5 worm cellular contexts compared by ENCODE assay signal in genomic region chrII:24559-24998, ce11.
TF ChIP-seq lines count a peak whose summit lies in the region.

Gene enee-1 (plus strand): TSS chrII:24666.

TF ChIP-seq in whole organism, L1 larva, 84 proteins besides CTCF, POLR2A, EP300 and RAD21 (continues in another document):
- TF ChIP-seq ztf-11 (tag; optimal IDR thresholded peaks at IDR 0.05; lab: Kevin White, UChicago) (peak in 1 of 2 experiments; percentile 74), mep-1 (tag; optimal IDR thresholded peaks at IDR 0.05; lab: Kevin White, UChicago) (peak; percentile 90), egl-13 (tag; optimal IDR thresholded peaks at IDR 0.05; lab: Kevin White, UChicago) (peak; percentile 71), pax-3 (tag; optimal IDR thresholded peaks at IDR 0.05; lab: Kevin White, UChicago) (peak; percentile 66), fkh-10 (GFP tag; optimal IDR thresholded peaks at IDR 0.05; lab: Kevin White, UChicago) (peak; percentile 78), irx-1 (tag; optimal IDR thresholded peaks at IDR 0.05; lab: Kevin White, UChicago) (peak; percentile 82), nhr-77 (tag; optimal IDR thresholded peaks at IDR 0.05; lab: Kevin White, UChicago) (peak; percentile 80), efl-3 (GFP tag; optimal IDR thresholded peaks at IDR 0.05; lab: Kevin White, UChicago) (no peak), nhr-20 (tag; optimal IDR thresholded peaks at IDR 0.05; lab: Kevin White, UChicago) (peak; percentile 81), nhr-85 (tag; lab: Kevin White, UChicago) (peak; percentile 87), C34B4.2 (tag; optimal IDR thresholded peaks at IDR 0.05; lab: Kevin White, UChicago) (peak; percentile 26), rnt-1 (tag; optimal IDR thresholded peaks at IDR 0.05; lab: Kevin White, UChicago) (peak; percentile 90), alr-1 (tag; optimal IDR thresholded peaks at IDR 0.05; lab: Kevin White, UChicago; ENCODE audit: borderline replicate concordance) (no peak), grh-1 (GFP tag; IDR thresholded peaks at IDR 0.05; lab: Robert Waterston, UW) (peak; percentile 72), lir-3 (tag; optimal IDR thresholded peaks at IDR 0.05; lab: Kevin White, UChicago; ENCODE audit: poor library complexity) (peak; percentile 38), hlh-4 (tag; optimal IDR thresholded peaks at IDR 0.05; lab: Kevin White, UChicago) (no peak), nhr-71 (tag; optimal IDR thresholded peaks at IDR 0.05; lab: Kevin White, UChicago) (peak; percentile 93), Y116A8C.19 (tag; optimal IDR thresholded peaks at IDR 0.05; lab: Kevin White, UChicago; ENCODE audit: borderline replicate concordance) (no peak)

TF ChIP-seq in whole organism, L3 larva, 47 proteins besides CTCF, POLR2A, EP300 and RAD21 (continues in another document):
- TF ChIP-seq hmg-11 (tag; optimal IDR thresholded peaks at IDR 0.05; lab: Kevin White, UChicago) (peak; percentile 0), nhr-67 (tag; optimal IDR thresholded peaks at IDR 0.05; lab: Kevin White, UChicago) (no peak), ceh-16 (tag; optimal IDR thresholded peaks at IDR 0.05; lab: Kevin White, UChicago) (no peak), lsy-12 (tag; optimal IDR thresholded peaks at IDR 0.05; lab: Kevin White, UChicago) (peak; percentile 77), pha-4 (tag; optimal IDR thresholded peaks at IDR 0.05; lab: Kevin White, UChicago) (peak; percentile 93), fos-1 (tag; optimal IDR thresholded peaks at IDR 0.05; lab: Kevin White, UChicago) (peak; percentile 49), sea-2 (GFP tag; optimal IDR thresholded peaks at IDR 0.05; lab: Kevin White, UChicago) (no peak), jun-1 (tag; optimal IDR thresholded peaks at IDR 0.05; lab: Kevin White, UChicago) (peak; percentile 38), tbx-2 (tag; optimal IDR thresholded peaks at IDR 0.05; lab: Kevin White, UChicago) (peak; percentile 82), pqm-1 (tag; optimal IDR thresholded peaks at IDR 0.05; lab: Kevin White, UChicago) (peak; percentile 46), egl-27 (tag; optimal IDR thresholded peaks at IDR 0.05; lab: Kevin White, UChicago) (no peak), lin-39 (tag; optimal IDR thresholded peaks at IDR 0.05; lab: Kevin White, UChicago) (peak; percentile 81), ZK546.5 (tag; optimal IDR thresholded peaks at IDR 0.05; lab: Kevin White, UChicago) (no peak), fkh-10 (GFP tag; optimal IDR thresholded peaks at IDR 0.05; lab: Kevin White, UChicago) (peak; percentile 16), nhr-25 (tag; optimal IDR thresholded peaks at IDR 0.05; lab: Kevin White, UChicago) (peak; percentile 89), eor-1 (tag; optimal IDR thresholded peaks at IDR 0.05; lab: Kevin White, UChicago) (no peak), ztf-11 (tag; optimal IDR thresholded peaks at IDR 0.05; lab: Kevin White, UChicago) (peak; percentile 8), elt-1 (tag; optimal IDR thresholded peaks at IDR 0.05; lab: Kevin White, UChicago) (no peak), aly-2 (tag; optimal IDR thresholded peaks at IDR 0.05; lab: Kevin White, UChicago) (no peak), nhr-23 (tag; optimal IDR thresholded peaks at IDR 0.05; lab: Kevin White, UChicago) (peak; percentile 93)

TF ChIP-seq in whole organism, early embryonic, 17 proteins besides CTCF, POLR2A, EP300 and RAD21:
- TF ChIP-seq F13C5.2 (tag; optimal IDR thresholded peaks at IDR 0.05; lab: Kevin White, UChicago) (peak; percentile 26), sea-1 (GFP tag; conservative IDR thresholded peaks at IDR 0.05; lab: Robert Waterston, UW) (no peak)

TF ChIP-seq in whole organism, midembryonic, 9 proteins besides CTCF, POLR2A, EP300 and RAD21:
- no peak for TF ChIP-seq ref-1 (GFP tag; conservative IDR thresholded peaks at IDR 0.05; lab: Robert Waterston, UW)
- TF ChIP-seq T22C8.4 (GFP tag; IDR thresholded peaks at IDR 0.05; lab: Robert Waterston, UW) = no peak
- no peak for TF ChIP-seq tab-1 (GFP tag; IDR thresholded peaks at IDR 0.05; lab: Robert Waterston, UW)
- TF ChIP-seq med-1 (GFP tag; optimal IDR thresholded peaks at IDR 0.05; lab: Kevin White, UChicago; ENCODE audit: insufficient read depth) = no peak
- TF ChIP-seq ztf-29 (GFP tag; IDR thresholded peaks at IDR 0.05; lab: Robert Waterston, UW) = no peak
- TF ChIP-seq ztf-23 (GFP tag; IDR thresholded peaks at IDR 0.05; lab: Robert Waterston, UW) = 0 out of 2 replicates have a peak, but pooled peaks have one; percentile 56
- TF ChIP-seq klf-2 (GFP tag; conservative IDR thresholded peaks at IDR 0.05; lab: Robert Waterston, UW) = no peak
- TF ChIP-seq cog-1 (tag; optimal IDR thresholded peaks at IDR 0.05; lab: Kevin White, UChicago) = peak; percentile 26

TF ChIP-seq in whole organism, young adult, 124 proteins besides CTCF, POLR2A, EP300 and RAD21 (continues in another document):
- TF ChIP-seq ets-4 (GFP tag; optimal IDR thresholded peaks at IDR 0.05; lab: Kevin White, UChicago) (no peak), ama-1 (optimal IDR thresholded peaks at IDR 0.05; lab: Kevin White, UChicago) (peak; percentile 30), ama-1 (GFP tag; optimal IDR thresholded peaks at IDR 0.05; lab: Kevin White, UChicago) (no peak), pbrm-1 (GFP tag; IDR thresholded peaks at IDR 0.05; lab: Robert Waterston, UW) (peak; percentile 54; the same call in 1 of the 2 replicates), akir-1 (GFP tag; optimal IDR thresholded peaks at IDR 0.05; lab: Kevin White, UChicago) (no peak), attf-6 (GFP tag; IDR thresholded peaks at IDR 0.05; lab: Robert Waterston, UW) (no peak), unc-62 (GFP tag; optimal IDR thresholded peaks at IDR 0.05; lab: Kevin White, UChicago) (no peak), F57A8.1 (GFP tag; optimal IDR thresholded peaks at IDR 0.05; lab: Kevin White, UChicago) (no peak), ztf-22 (GFP tag; optimal IDR thresholded peaks at IDR 0.05; lab: Kevin White, UChicago) (no peak), ekl-4 (GFP tag; IDR thresholded peaks at IDR 0.05; lab: Robert Waterston, UW) (0 out of 2 replicates have a peak, but pooled peaks have one; percentile 51), pha-4 (tag; optimal IDR thresholded peaks at IDR 0.05; lab: Kevin White, UChicago) (no peak), let-607 (tag; optimal IDR thresholded peaks at IDR 0.05; lab: Kevin White, UChicago) (peak in 1 of 2 experiments; percentile 15), T26A5.8 (tag; optimal IDR thresholded peaks at IDR 0.05; lab: Kevin White, UChicago) (no peak), hmg-20 (GFP tag; IDR thresholded peaks at IDR 0.05; lab: Robert Waterston, UW) (0 out of 2 replicates have a peak, but pooled peaks have one; percentile 36), ztf-3 (GFP tag; optimal IDR thresholded peaks at IDR 0.05; lab: Kevin White, UChicago) (no peak), zim-3 (tag; optimal IDR thresholded peaks at IDR 0.05; lab: Kevin White, UChicago) (no peak), hsf-1 (GFP tag; IDR thresholded peaks at IDR 0.05; lab: Robert Waterston, UW) (no peak), ceh-79 (tag; optimal IDR thresholded peaks at IDR 0.05; lab: Kevin White, UChicago) (no peak), fkh-3 (tag; optimal IDR thresholded peaks at IDR 0.05; lab: Kevin White, UChicago) (no peak), mel-28 (tag; optimal IDR thresholded peaks at IDR 0.05; lab: Kevin White, UChicago; ENCODE audit: borderline replicate concordance) (no peak), mxl-1 (tag; optimal IDR thresholded peaks at IDR 0.05; lab: Kevin White, UChicago) (no peak), somi-1 (GFP tag; optimal IDR thresholded peaks at IDR 0.05; lab: Kevin White, UChicago) (no peak), cebp-1 (GFP tag; IDR thresholded peaks at IDR 0.05; lab: Robert Waterston, UW) (no peak), cebp-1 (tag; optimal IDR thresholded peaks at IDR 0.05; lab: Kevin White, UChicago) (peak; percentile 60), mes-4 (tag; optimal IDR thresholded peaks at IDR 0.05; lab: Kevin White, UChicago) (no peak), hlh-26 (GFP tag; conservative IDR thresholded peaks at IDR 0.05; lab: Robert Waterston, UW) (no peak), nfya-2 (GFP tag; IDR thresholded peaks at IDR 0.05; lab: Robert Waterston, UW) (no peak), rec-8 (tag; optimal IDR thresholded peaks at IDR 0.05; lab: Kevin White, UChicago) (no peak), ceh-100 (GFP tag; IDR thresholded peaks at IDR 0.05; lab: Robert Waterston, UW) (no peak), F52B5.7 (tag; optimal IDR thresholded peaks at IDR 0.05; lab: Kevin White, UChicago) (no peak), ccch-3 (GFP tag; optimal IDR thresholded peaks at IDR 0.05; lab: Kevin White, UChicago) (no peak), lin-40 (tag; optimal IDR thresholded peaks at IDR 0.05; lab: Kevin White, UChicago) (peak; percentile 82), B0035.1 (tag; optimal IDR thresholded peaks at IDR 0.05; lab: Kevin White, UChicago) (no peak), T07F8.4 (tag; optimal IDR thresholded peaks at IDR 0.05; lab: Kevin White, UChicago) (no peak), atf-7 (tag; optimal IDR thresholded peaks at IDR 0.05; lab: Kevin White, UChicago) (peak; percentile 19), ceh-91 (GFP tag; IDR thresholded peaks at IDR 0.05; lab: Robert Waterston, UW) (no peak), F39B2.1 (GFP tag; IDR thresholded peaks at IDR 0.05; lab: Robert Waterston, UW) (no peak), die-1 (tag; optimal IDR thresholded peaks at IDR 0.05; lab: Kevin White, UChicago) (no peak), F23B12.7 (tag; optimal IDR thresholded peaks at IDR 0.05; lab: Kevin White, UChicago; ENCODE audit: insufficient read depth) (no peak), tlf-1 (GFP tag; optimal IDR thresholded peaks at IDR 0.05; lab: Kevin White, UChicago) (peak; percentile 36), unc-130 (GFP tag; optimal IDR thresholded peaks at IDR 0.05; lab: Kevin White, UChicago) (no peak), tbx-9 (tag; optimal IDR thresholded peaks at IDR 0.05; lab: Kevin White, UChicago; ENCODE audit: borderline replicate concordance) (no peak), tbp1 (GFP tag; optimal IDR thresholded peaks at IDR 0.05; lab: Kevin White, UChicago) (peak; percentile 19), dox-1 (GFP tag; IDR thresholded peaks at IDR 0.05; lab: Robert Waterston, UW) (peak; percentile 64; the same call in 1 of the 2 replicates), mcd-1 (GFP tag; IDR thresholded peaks at IDR 0.05; lab: Robert Waterston, UW) (peak; percentile 81), D2030.7 (GFP tag; IDR thresholded peaks at IDR 0.05; lab: Robert Waterston, UW) (peak; percentile 46), Y95B8A.8 (GFP tag; IDR thresholded peaks at IDR 0.05; lab: Robert Waterston, UW) (no peak), snpc-1.1 (tag; optimal IDR thresholded peaks at IDR 0.05; lab: Kevin White, UChicago; ENCODE audit: insufficient read depth) (no peak), F10E7.11 (tag; optimal IDR thresholded peaks at IDR 0.05; lab: Kevin White, UChicago) (no peak), Y67H2A.10 (GFP tag; conservative IDR thresholded peaks at IDR 0.05; lab: Robert Waterston, UW) (no peak)

Comparison
In these comparisons a context has a peak if more than half of its experiments do, and no peak if none do; other contexts are left out.
1. Of the 8 proteins assayed by ChIP-seq in both whole organism, young adult and whole organism, L1 larva: peak only in whole organism, young adult: none; only in whole organism, L1 larva: nhr-90 and unc-130; in both: dpl-1, efl-1, lin-35 and snpc-4; in neither: 1; mixed calls (peak in some experiments, not most) for 1.